Fruit fly (Drosophila melanogaster): Measurements from ENCODE around the gene GIIIspla2.
A peak's percentile ranks its signal among the peaks of the same experiment; 100 is the strongest.

Gene GIIIspla2

DNA sequence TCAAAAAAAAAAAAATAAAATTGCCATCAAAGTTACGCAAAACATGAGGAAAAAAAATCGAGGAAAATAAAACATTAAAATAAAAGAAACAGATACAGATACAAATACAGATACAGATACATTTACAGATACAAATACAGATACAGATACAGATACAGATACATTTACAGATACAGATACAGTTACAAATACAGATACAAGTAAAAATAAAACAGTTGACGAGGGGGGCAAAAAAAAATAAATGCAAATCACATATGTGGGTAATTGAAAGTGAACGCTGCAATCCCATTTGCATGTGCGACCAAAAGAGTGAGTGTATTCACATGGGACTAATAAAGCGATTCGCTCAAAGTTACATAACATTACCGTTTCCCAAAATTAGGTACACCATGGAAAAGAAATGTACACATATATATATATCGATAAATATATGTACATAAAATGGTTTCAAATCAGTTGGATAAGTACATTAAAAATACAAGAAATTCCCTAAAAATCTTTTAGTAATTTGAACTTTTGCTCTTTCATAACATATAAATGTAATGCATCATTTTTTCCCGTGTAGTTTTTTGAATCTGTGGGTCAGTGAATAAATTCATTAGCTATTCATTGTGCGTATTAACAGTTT lies 48.3 kb downstream of the GIIIspla2 start:
- peak; percentile 12 for TF ChIP-seq CG15710 (tag; optimal IDR thresholded peaks at IDR 0.05)
- TF ChIP-seq CG9948 (tag; optimal IDR thresholded peaks at IDR 0.05), result no peak
- peak; percentile 34; the same call in 1 of the 3 replicates for TF ChIP-seq CG4496 (GFP tag; IDR thresholded peaks at IDR 0.05)
- TF ChIP-seq Ets98B (GFP tag; IDR thresholded peaks at IDR 0.05), result peak; percentile 27; the same call in 1 of the 2 replicates
- peak; percentile 27; the same call in 1 of the 2 replicates for TF ChIP-seq CG12605 (GFP tag; IDR thresholded peaks at IDR 0.05)

DNA sequence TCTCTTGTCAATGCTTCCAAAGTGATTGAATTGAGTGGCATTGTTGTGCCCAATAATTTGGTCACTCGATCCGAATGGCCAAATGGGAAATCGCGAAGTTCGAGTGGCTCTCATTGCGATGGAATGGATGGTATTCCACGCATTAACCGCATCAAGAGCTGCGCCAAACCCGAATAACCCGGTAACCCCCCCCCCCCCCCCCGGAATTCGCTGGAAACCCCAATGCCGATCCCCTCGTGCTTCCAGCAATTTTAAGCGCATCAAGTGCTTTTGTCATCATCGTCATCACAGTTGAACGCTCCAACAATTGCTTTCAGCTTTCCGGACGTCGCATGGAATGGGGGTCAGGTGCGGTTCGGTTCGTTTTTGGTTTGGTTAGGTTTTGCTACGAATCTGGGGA lies 49.1 kb downstream of the GIIIspla2 start:
- TF ChIP-seq CG8159 (tag; optimal IDR thresholded peaks at IDR 0.05) (no peak), CG8301 (tag; optimal IDR thresholded peaks at IDR 0.05) (no peak), CG9948 (tag; optimal IDR thresholded peaks at IDR 0.05) (no peak), CG12605 (GFP tag; IDR thresholded peaks at IDR 0.05) (no peak), CG14655 (GFP tag; optimal IDR thresholded peaks at IDR 0.05) (no peak), CG17806 (tag; optimal IDR thresholded peaks at IDR 0.05) (no peak), CG32121 (GFP tag; IDR thresholded peaks at IDR 0.05) (no peak), CG15710 (tag; optimal IDR thresholded peaks at IDR 0.05) (no peak), EcR (GFP tag; optimal IDR thresholded peaks at IDR 0.05) (no peak), rn (GFP tag; IDR thresholded peaks at IDR 0.05) (no peak), CG34367 (tag; optimal IDR thresholded peaks at IDR 0.05) (no peak), fd96Ca (GFP tag; IDR thresholded peaks at IDR 0.05) (no peak), CG4496 (GFP tag; IDR thresholded peaks at IDR 0.05) (no peak)

DNA sequence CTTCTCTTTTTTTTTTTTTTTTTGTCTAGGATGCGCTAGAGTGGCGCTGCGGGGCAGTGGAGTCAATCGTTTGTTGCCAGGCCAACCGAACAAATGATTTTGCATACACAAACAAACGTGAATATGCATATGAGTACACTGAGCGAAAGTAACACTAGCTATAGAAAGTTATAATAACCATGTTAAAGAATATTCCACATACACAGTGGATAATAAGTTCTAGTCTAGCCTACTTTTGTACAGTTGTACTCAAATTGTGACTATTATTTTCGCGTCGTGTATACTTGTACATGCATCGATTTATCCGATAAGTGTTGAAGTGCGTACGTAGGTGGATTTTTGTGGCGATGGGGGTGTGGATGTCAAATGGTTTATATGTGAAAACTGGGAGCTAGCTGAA lies 49.6 kb downstream of the GIIIspla2 start:
- no peak for TF ChIP-seq CG12605 (GFP tag; IDR thresholded peaks at IDR 0.05)
- TF ChIP-seq CG4496 (GFP tag; IDR thresholded peaks at IDR 0.05), result peak; percentile 61; the same call in 2 of the 3 replicates
- TF ChIP-seq Pif1A (GFP tag; optimal IDR thresholded peaks at IDR 0.05), result peak; percentile 31
- TF ChIP-seq CG8301 (tag; optimal IDR thresholded peaks at IDR 0.05), result peak; percentile 26
- no peak for TF ChIP-seq D1 (tag; optimal IDR thresholded peaks at IDR 0.05)
- no peak for TF ChIP-seq rn (GFP tag; IDR thresholded peaks at IDR 0.05)
- peak; percentile 46 for TF ChIP-seq Ets98B (GFP tag; IDR thresholded peaks at IDR 0.05)
- peak; percentile 3 for TF ChIP-seq CG9948 (tag; optimal IDR thresholded peaks at IDR 0.05)
- TF ChIP-seq gl (tag; optimal IDR thresholded peaks at IDR 0.05), result no peak
- TF ChIP-seq CG32121 (GFP tag; IDR thresholded peaks at IDR 0.05), result 0 out of 2 replicates have a peak, but pooled peaks have one; percentile 26
- no peak for TF ChIP-seq Snoo (tag; optimal IDR thresholded peaks at IDR 0.05)
- TF ChIP-seq CG10348 (GFP tag; IDR thresholded peaks at IDR 0.05), result no peak
- peak; percentile 19 for TF ChIP-seq CG8159 (tag; optimal IDR thresholded peaks at IDR 0.05)
- 0 out of 3 replicates have a peak, but pooled peaks have one; percentile 34 for TF ChIP-seq fd96Ca (GFP tag; IDR thresholded peaks at IDR 0.05)
- no peak for TF ChIP-seq CG13204 (GFP tag; optimal IDR thresholded peaks at IDR 0.05)
- no peak for TF ChIP-seq Pif1B (GFP tag; optimal IDR thresholded peaks at IDR 0.05)
- TF ChIP-seq EcR (GFP tag; optimal IDR thresholded peaks at IDR 0.05), result no peak
- TF ChIP-seq CG15710 (tag; optimal IDR thresholded peaks at IDR 0.05), result peak; percentile 14
- no peak for TF ChIP-seq CG34367 (tag; optimal IDR thresholded peaks at IDR 0.05)
- peak; percentile 20 for TF ChIP-seq CG14655 (GFP tag; optimal IDR thresholded peaks at IDR 0.05)
- TF ChIP-seq CG17806 (tag; optimal IDR thresholded peaks at IDR 0.05), result peak; percentile 5
